Fruit fly (Drosophila melanogaster) whole organism, embryonic: ENCODE data around the gene CG3918.

Source experiments
- Asciz ChIP-seq: fragments of 200-800 bp; sonication (Bioruptor generic); optimal IDR thresholded peaks from 2 replicates; lab custom pipeline; 2017; ENCODE audit warnings: missing biosample characterization, mild to moderate bottlenecking, missing genetic modification characterization, missing genetic modification reagents
- Atf3 ChIP-seq: fragments of 200-800 bp; sonication (Bioruptor generic); optimal IDR thresholded peaks from 3 replicates; lab custom pipeline; 2016; ENCODE audit warnings: missing biosample characterization, missing genetic modification characterization
- CG10274 ChIP-seq: fragments of 200-800 bp; sonication (Bioruptor generic); optimal IDR thresholded peaks from 3 replicates; lab custom pipeline; 2017; ENCODE audit warnings: missing biosample characterization, mild to moderate bottlenecking, missing genetic modification characterization
- CG10543 ChIP-seq: fragments of 200-800 bp; sonication (Bioruptor generic); optimal IDR thresholded peaks from 3 replicates; lab custom pipeline; 2017; ENCODE audit warnings: missing biosample characterization, mild to moderate bottlenecking, missing genetic modification characterization, moderate library complexity
- CG10565 ChIP-seq: fragments of 200-800 bp; sonication (Bioruptor generic); optimal IDR thresholded peaks from 3 replicates; lab custom pipeline; 2016; ENCODE audit warnings: missing biosample characterization, mild to moderate bottlenecking, missing genetic modification characterization
- CG12769 ChIP-seq: fragments of 200-800 bp; sonication (Bioruptor generic); optimal IDR thresholded peaks from 2 replicates; lab custom pipeline; 2019; ENCODE audit warnings: missing biosample characterization, mild to moderate bottlenecking, missing genetic modification characterization, moderate library complexity
- CG13287 ChIP-seq: fragments of 200-800 bp; sonication (Bioruptor generic); IDR thresholded peaks from 2 replicates; pipeline ENCODE4 v1.3.6; 2022; ENCODE audit warnings: missing biosample characterization, missing genetic modification characterization; ENCODE audit not compliant: partially characterized antibody
- CG2120 ChIP-seq: fragments of 200-800 bp; sonication (Bioruptor generic); optimal IDR thresholded peaks from 3 replicates; lab custom pipeline; 2016; ENCODE audit warnings: missing biosample characterization, missing genetic modification characterization
- CG2678 ChIP-seq: fragments of 200-800 bp; sonication (Bioruptor generic); optimal IDR thresholded peaks from 3 replicates; lab custom pipeline; 2019; ENCODE audit warnings: missing biosample characterization, mild to moderate bottlenecking, missing genetic modification characterization, moderate library complexity
- CG30431 ChIP-seq: fragments of 200-800 bp; sonication (Bioruptor generic); optimal IDR thresholded peaks from 2 replicates; lab custom pipeline; 2017; ENCODE audit warnings: missing biosample characterization, missing genetic modification characterization
- CG3281 ChIP-seq: fragments of 200-800 bp; sonication (Bioruptor generic); optimal IDR thresholded peaks from 3 replicates; lab custom pipeline; 2017; ENCODE audit warnings: missing biosample characterization, mild to moderate bottlenecking, missing genetic modification characterization
- CG34422 ChIP-seq: fragments of 200-800 bp; sonication (Bioruptor generic); IDR thresholded peaks from 3 replicates; pipeline ENCODE4 v1.3.6; 2022; ENCODE audit warnings: missing biosample characterization, missing genetic modification characterization
- CG4707 ChIP-seq: fragments of 200-800 bp; sonication (Bioruptor generic); optimal IDR thresholded peaks from 2 replicates; lab custom pipeline; 2018; ENCODE audit warnings: missing biosample characterization, mild to moderate bottlenecking, missing genetic modification characterization, moderate library complexity
- CG6654 ChIP-seq: fragments of 200-800 bp; sonication (Bioruptor generic); optimal IDR thresholded peaks from 2 replicates; lab custom pipeline; 2017; ENCODE audit warnings: missing biosample characterization, mild to moderate bottlenecking, missing genetic modification characterization
- CG8290 ChIP-seq, 3 experiments: fragments of 200-800 bp; sonication (Bioruptor generic); optimal IDR thresholded peaks; 2 replicates each; lab custom pipeline; 2016 to 2019; ENCODE audit warnings: missing biosample characterization in 3 of 3, missing genetic modification characterization in 3 of 3, mild to moderate bottlenecking in 2 of 3, moderate library complexity in 1 of 3
- CG9932 ChIP-seq: fragments of 200-800 bp; sonication (Bioruptor generic); IDR thresholded peaks from 2 replicates; pipeline ENCODE4 v1.3.6; 2022; ENCODE audit warnings: missing biosample characterization, missing genetic modification characterization
- Deaf1 ChIP-seq: fragments of 200-800 bp; optimal IDR thresholded peaks from 3 replicates; lab custom pipeline; 2019; ENCODE audit warnings: missing biosample characterization, mild to moderate bottlenecking, missing genetic modification characterization, moderate library complexity
- Jarid2 ChIP-seq: fragments of 200-800 bp; sonication (Bioruptor generic); optimal IDR thresholded peaks from 3 replicates; lab custom pipeline; 2017; ENCODE audit warnings: mild to moderate bottlenecking, missing biosample characterization, missing genetic modification reagents, missing genetic modification characterization
- Lpt ChIP-seq: fragments of >200 bp; optimal IDR thresholded peaks from 2 replicates; lab custom pipeline; 2018; ENCODE audit warnings: missing biosample characterization, missing genetic modification characterization
- Med ChIP-seq: fragments of 200-800 bp; sonication (Bioruptor generic); peaks from one replicate; lab custom pipeline; 2016; ENCODE audit warnings: missing biosample characterization, missing genetic modification characterization, mild to moderate bottlenecking, inconsistent platforms, moderate library complexity
- PHDP ChIP-seq: fragments of 200-800 bp; sonication (Bioruptor generic); optimal IDR thresholded peaks from 3 replicates; lab custom pipeline; 2018; ENCODE audit warnings: missing biosample characterization, mild to moderate bottlenecking, missing genetic modification characterization, moderate library complexity
- Sin3A ChIP-seq: fragments of >200 bp; optimal IDR thresholded peaks from 2 replicates; lab custom pipeline; 2018
- Sox100B ChIP-seq: fragments of 200-800 bp; sonication (Bioruptor generic); optimal IDR thresholded peaks from 3 replicates; lab custom pipeline; 2018; ENCODE audit warnings: missing biosample characterization, mild to moderate bottlenecking, missing genetic modification characterization
- Usf ChIP-seq: fragments of 200-800 bp; sonication (Bioruptor generic); optimal IDR thresholded peaks from 2 replicates; lab custom pipeline; 2017; ENCODE audit warnings: missing genotype, missing biosample characterization, missing genetic modification characterization
- Vsx1 ChIP-seq: fragments of 200-800 bp; sonication (Bioruptor generic); optimal IDR thresholded peaks from 2 replicates; lab custom pipeline; 2017; ENCODE audit warnings: missing biosample characterization, mild to moderate bottlenecking, missing genetic modification characterization, missing genetic modification reagents
- Xrp1 ChIP-seq: fragments of 200-800 bp; sonication (Bioruptor generic); IDR thresholded peaks from 2 replicates; pipeline ENCODE4 v1.3.6; 2022; ENCODE audit warnings: missing biosample characterization, missing genetic modification characterization
- bbx ChIP-seq: fragments of 200-800 bp; sonication (Bioruptor generic); IDR thresholded peaks from 2 replicates; pipeline ENCODE4 v1.3.6; 2022; ENCODE audit warnings: missing biosample characterization, missing genetic modification characterization; ENCODE audit not compliant: partially characterized antibody
- chinmo ChIP-seq: fragments of 200-800 bp; sonication (Bioruptor generic); IDR thresholded peaks from 4 replicates; pipeline ENCODE4 v1.3.6; 2022; ENCODE audit warnings: missing biosample characterization, missing genetic modification characterization; ENCODE audit not compliant: partially characterized antibody
- dimm ChIP-seq: fragments of 200-800 bp; sonication (Bioruptor generic); IDR thresholded peaks from 2 replicates; pipeline ENCODE4 v1.3.6; 2022; ENCODE audit warnings: missing biosample characterization, missing genetic modification characterization
- dpn ChIP-seq, 2 experiments: fragments of 200-800 bp; sonication (Bioruptor generic); optimal IDR thresholded peaks; 3 replicates each; lab custom pipeline; 2016; ENCODE audit warnings: missing biosample characterization in 2 of 2, missing genetic modification characterization in 2 of 2
- ewg ChIP-seq: fragments of 200-800 bp; sonication (Bioruptor generic); optimal IDR thresholded peaks from 3 replicates; lab custom pipeline; 2017; ENCODE audit warnings: mild to moderate bottlenecking, missing biosample characterization, missing genetic modification reagents, missing genetic modification characterization
- ftz-f1 ChIP-seq: fragments of 200-800 bp; sonication (Bioruptor generic); optimal IDR thresholded peaks from 2 replicates; lab custom pipeline; 2016; ENCODE audit warnings: missing biosample characterization, missing genetic modification characterization
- gcm ChIP-seq: fragments of 200-800 bp; sonication (Bioruptor generic); optimal IDR thresholded peaks from 2 replicates; lab custom pipeline; 2019; ENCODE audit warnings: missing biosample characterization, mild to moderate bottlenecking, missing genetic modification characterization, moderate library complexity
- gcm2 ChIP-seq: fragments of 200-800 bp; sonication (Bioruptor generic); optimal IDR thresholded peaks from 2 replicates; lab custom pipeline; 2016; ENCODE audit warnings: missing biosample characterization, missing genetic modification characterization
- grn ChIP-seq: fragments of 200-800 bp; sonication (Bioruptor generic); optimal IDR thresholded peaks from 3 replicates; lab custom pipeline; 2017; ENCODE audit warnings: missing biosample characterization, missing genetic modification characterization
- lola ChIP-seq, 3 experiments: fragments of >200 bp in 2 of 3; fragments of 200-800 bp in 1 of 3; sonication (Bioruptor generic) in 1 of 3; optimal IDR thresholded peaks; 2 replicates each; lab custom pipeline; 2017 to 2019; ENCODE audit warnings: missing biosample characterization in 3 of 3, missing genetic modification characterization in 3 of 3, mild to moderate bottlenecking in 1 of 3, moderate library complexity in 1 of 3
- mirr ChIP-seq: fragments of 200-800 bp; sonication (Bioruptor generic); optimal IDR thresholded peaks from 3 replicates; lab custom pipeline; 2018; ENCODE audit warnings: missing biosample characterization, mild to moderate bottlenecking, missing genetic modification characterization
- p53 ChIP-seq: fragments of 200-800 bp; sonication (Bioruptor generic); optimal IDR thresholded peaks from 2 replicates; lab custom pipeline; 2016; ENCODE audit warnings: missing biosample characterization, missing genetic modification characterization
- pb ChIP-seq: fragments of 200-800 bp; sonication (Bioruptor generic); optimal IDR thresholded peaks from 3 replicates; lab custom pipeline; 2016; ENCODE audit warnings: missing biosample characterization, missing genetic modification characterization
- psq ChIP-seq: fragments of 200-800 bp; sonication (Bioruptor generic); optimal IDR thresholded peaks from 2 replicates; lab custom pipeline; 2017; ENCODE audit warnings: missing biosample characterization, missing genetic modification characterization
- ro ChIP-seq: fragments of 200-800 bp; sonication (Bioruptor generic); IDR thresholded peaks from 2 replicates; pipeline ENCODE4 v1.3.6; 2022; ENCODE audit warnings: missing biosample characterization, missing genetic modification characterization
- row ChIP-seq: fragments of 200-800 bp; sonication (Bioruptor generic); IDR thresholded peaks from 3 replicates; pipeline ENCODE4 v1.3.6; 2022; ENCODE audit warnings: missing biosample characterization, missing genetic modification characterization
- sd ChIP-seq: fragments of 200-800 bp; sonication (Bioruptor generic); optimal IDR thresholded peaks from 3 replicates; lab custom pipeline; 2018; ENCODE audit warnings: missing biosample characterization, mild to moderate bottlenecking, missing genetic modification characterization, moderate library complexity
- sens-2 ChIP-seq: fragments of 200-800 bp; sonication (Bioruptor generic); IDR thresholded peaks from 2 replicates; pipeline ENCODE4 v1.3.6; 2022; ENCODE audit warnings: missing biosample characterization, missing genetic modification characterization
- so ChIP-seq: fragments of 200-800 bp; sonication (Bioruptor generic); IDR thresholded peaks from 3 replicates; pipeline ENCODE4 v1.3.6; 2022; ENCODE audit warnings: missing biosample characterization, missing genetic modification characterization
- stc ChIP-seq: fragments of 200-800 bp; sonication (Bioruptor generic); IDR thresholded peaks from 2 replicates; pipeline ENCODE4 v1.3.6; 2022; ENCODE audit warnings: missing biosample characterization, missing genetic modification characterization
- stwl ChIP-seq: fragments of 200-800 bp; sonication (Bioruptor generic); optimal IDR thresholded peaks from 3 replicates; lab custom pipeline; 2018; ENCODE audit warnings: missing biosample characterization, mild to moderate bottlenecking, missing genetic modification characterization, moderate library complexity
- sug ChIP-seq: fragments of 200-800 bp; optimal IDR thresholded peaks from 2 replicates; lab custom pipeline; 2019; ENCODE audit warnings: missing biosample characterization, mild to moderate bottlenecking, missing genetic modification characterization, moderate library complexity
- unc-4 ChIP-seq: fragments of 200-800 bp; sonication (Bioruptor generic); IDR thresholded peaks from 2 replicates; pipeline ENCODE4 v1.3.6; 2022; ENCODE audit warnings: missing biosample characterization, missing genetic modification characterization; ENCODE audit not compliant: partially characterized antibody
- vnd ChIP-seq: fragments of 200-800 bp; sonication (Bioruptor generic); IDR thresholded peaks from 3 replicates; pipeline ENCODE4 v1.3.6; 2022; ENCODE audit warnings: missing biosample characterization, missing genetic modification characterization; ENCODE audit not compliant: partially characterized antibody
- vvl ChIP-seq: fragments of 200-800 bp; sonication (Bioruptor generic); IDR thresholded peaks from 2 replicates; pipeline ENCODE4 v1.3.6; 2022; ENCODE audit warnings: missing biosample characterization, missing genetic modification characterization
- zfh1 ChIP-seq: fragments of 200-800 bp; sonication (Bioruptor generic); IDR thresholded peaks from 3 replicates; pipeline ENCODE4 v1.3.6; 2022; ENCODE audit warnings: missing biosample characterization, missing genetic modification characterization

The CG3918 gene

DNA sequence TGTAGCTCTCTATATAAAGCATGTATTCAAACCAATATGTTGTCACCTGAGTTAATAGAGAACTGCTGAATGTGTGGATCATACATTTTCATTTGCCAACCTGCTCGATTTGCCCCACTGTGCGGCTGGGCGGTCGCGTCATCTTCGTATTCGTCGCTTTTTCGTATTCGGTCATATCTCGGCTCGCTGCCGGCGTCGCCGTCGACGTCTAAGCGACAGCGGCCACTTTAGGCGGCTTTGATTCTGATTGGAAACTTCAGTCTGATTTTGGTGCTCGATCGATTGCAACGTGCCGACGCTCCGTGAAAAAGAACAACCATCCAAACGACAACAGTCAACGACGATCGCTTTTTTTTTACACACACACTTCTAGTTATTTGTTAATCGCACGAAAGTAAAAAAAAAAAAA lies 21.6 kb downstream of the CG3918 start (continued):
- no peak for TF ChIP-seq lola (GFP tag; optimal IDR thresholded peaks at IDR 0.05; lab: Kevin White, UChicago)
- no peak for TF ChIP-seq Sox100B (GFP tag; lab: Kevin White, UChicago)
- no peak for TF ChIP-seq dpn (GFP tag; optimal IDR thresholded peaks at IDR 0.05; lab: Kevin White, UChicago)
- peak; percentile 22; the same call in 1 of the 2 replicates for TF ChIP-seq CG13287 (GFP tag; lab: Robert Waterston, UW)
- TF ChIP-seq stwl (tag; lab: Kevin White, UChicago), result no peak
- no peak for TF ChIP-seq pb (GFP tag; lab: Kevin White, UChicago)
- TF ChIP-seq bbx (GFP tag; lab: Robert Waterston, UW), result 0 out of 2 replicates have a peak, but pooled peaks have one; percentile 21
- no peak for TF ChIP-seq CG10543 (GFP tag; lab: Kevin White, UChicago)
- TF ChIP-seq Asciz (GFP tag; lab: Kevin White, UChicago), result no peak
- no peak for TF ChIP-seq ftz-f1
- peak; percentile 43 for TF ChIP-seq CG4707 (GFP tag; lab: Kevin White, UChicago)
- TF ChIP-seq vnd, result no peak
- peak; percentile 62 for TF ChIP-seq Jarid2 (GFP tag; lab: Kevin White, UChicago)
- no peak for TF ChIP-seq dimm (GFP tag; lab: Robert Waterston, UW)
- no peak for TF ChIP-seq ewg
- TF ChIP-seq unc-4, result no peak
- no peak for TF ChIP-seq CG34422 (GFP tag; lab: Robert Waterston, UW)
- TF ChIP-seq Lpt, result no peak
- no peak for TF ChIP-seq gcm (GFP tag; lab: Kevin White, UChicago)
- peak; percentile 44 for TF ChIP-seq vvl
- peak; percentile 10; the same call in 1 of the 2 replicates for TF ChIP-seq Xrp1 (GFP tag; lab: Robert Waterston, UW)
- TF ChIP-seq psq (GFP tag; lab: Kevin White, UChicago), result no peak
- no peak for TF ChIP-seq so
- TF ChIP-seq zfh1, result peak; percentile 46; the same call in 1 of the 3 replicates
- TF ChIP-seq CG30431 (GFP tag; lab: Kevin White, UChicago), result no peak
- TF ChIP-seq row, result peak; percentile 42; the same call in 1 of the 3 replicates
- TF ChIP-seq Usf (GFP tag; lab: Kevin White, UChicago), result no peak
- no peak for TF ChIP-seq CG10565 (GFP tag; lab: Kevin White, UChicago)
- TF ChIP-seq CG9932, result peak; percentile 27; the same call in 1 of the 2 replicates
- no peak for TF ChIP-seq sens-2 (GFP tag; lab: Robert Waterston, UW)
- TF ChIP-seq gcm2, result no peak
- TF ChIP-seq Deaf1 (tag; lab: Kevin White, UChicago), result peak; percentile 92
- TF ChIP-seq Sin3A (lab: Kevin White, UChicago), result no peak
- TF ChIP-seq CG10274, result no peak
- TF ChIP-seq CG6654 (GFP tag; lab: Kevin White, UChicago), result no peak
- no peak for TF ChIP-seq stc (GFP tag; lab: Robert Waterston, UW)

DNA sequence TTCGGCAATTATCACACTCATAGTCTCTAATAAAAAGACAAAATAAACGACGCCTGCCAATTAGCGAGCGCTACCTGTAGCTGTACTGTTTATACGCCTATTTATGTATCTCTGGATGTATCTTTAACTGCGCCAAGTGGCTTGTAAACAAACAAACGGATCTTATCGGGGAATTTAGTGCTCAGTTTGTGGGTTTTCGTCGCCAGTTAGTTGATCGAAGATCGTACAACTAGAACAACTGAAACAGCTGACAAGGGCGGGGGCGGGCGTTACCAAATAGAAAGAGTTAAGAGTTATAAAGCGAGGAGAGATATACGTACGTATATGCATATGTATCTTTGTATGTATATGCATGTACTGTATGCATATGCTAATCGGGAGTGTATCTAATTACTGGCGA lies 22.7 kb downstream of the CG3918 start:
- TF ChIP-seq CG2678 (tag; lab: Kevin White, UChicago) (peak; percentile 30), Med (GFP tag; lab: Kevin White, UChicago) (peak; percentile 77), grn (GFP tag; lab: Kevin White, UChicago) (peak; percentile 49), Atf3 (GFP tag; lab: Kevin White, UChicago) (no peak), zfh1 (no peak), Vsx1 (peak; percentile 2), chinmo (GFP tag; lab: Robert Waterston, UW) (0 out of 4 replicates have a peak, but pooled peaks have one; percentile 27), mirr (GFP tag; lab: Kevin White, UChicago) (peak; percentile 9), ro (GFP tag; lab: Robert Waterston, UW) (no peak), sd (tag; lab: Kevin White, UChicago) (peak; percentile 46), CG2120 (GFP tag; lab: Kevin White, UChicago) (peak; percentile 12), PHDP (tag; lab: Kevin White, UChicago) (peak; percentile 24), CG12769 (tag; lab: Kevin White, UChicago) (peak; percentile 28), CG3281 (GFP tag; lab: Kevin White, UChicago) (peak; percentile 37), p53 (GFP tag; lab: Kevin White, UChicago) (no peak), sug (tag; lab: Kevin White, UChicago) (peak; percentile 5), row (peak; percentile 24; the same call in 1 of the 3 replicates), CG8290 (GFP tag; optimal IDR thresholded peaks at IDR 0.05; lab: Kevin White, UChicago) (no peak), CG8290 (tag; optimal IDR thresholded peaks at IDR 0.05; lab: Kevin White, UChicago) (peak in 1 of 2 experiments; percentile 12)
